Worm (Caenorhabditis elegans) whole organism, young adult: ENCODE data around the gene F56C3.8.

ENCODE experiments used
- B0035.1 ChIP-seq: sonication (generic microtip); optimal IDR thresholded peaks from 2 replicates; lab custom pipeline; 2016; ENCODE audit warnings: missing genetic modification characterization, mild to moderate bottlenecking, missing compliant biosample characterization, missing genotype, missing genetic modification reagents
- F33H1.4 ChIP-seq: fragments of 200-800 bp; sonication (Bioruptor generic); IDR thresholded peaks from 2 replicates; pipeline ENCODE4 v1.3.6; 2022; ENCODE audit warnings: missing genetic modification reagents, missing genetic modification characterization, missing compliant biosample characterization
- K11D2.4 ChIP-seq: fragments of 200-800 bp; sonication (Bioruptor generic); IDR thresholded peaks from 2 replicates; pipeline ENCODE4 v1.3.6; 2022; ENCODE audit warnings: missing genetic modification reagents, missing genetic modification characterization, missing compliant biosample characterization
- Y79H2A.3 ChIP-seq: fragments of 200-800 bp; sonication (Bioruptor generic); conservative IDR thresholded peaks from 2 replicates; pipeline ENCODE4 v1.3.6; 2022; ENCODE audit warnings: missing genetic modification reagents, missing genetic modification characterization, missing compliant biosample characterization
- aptf-2 ChIP-seq: fragments of 200-800 bp; sonication (Bioruptor generic); conservative IDR thresholded peaks from 2 replicates; pipeline ENCODE4 v1.3.6; 2022; ENCODE audit warnings: missing genetic modification reagents, missing genetic modification characterization, missing compliant biosample characterization
- nfya-1 ChIP-seq: sonication (generic microtip); optimal IDR thresholded peaks from 2 replicates; lab custom pipeline; 2017; ENCODE audit warnings: antibody characterized with exemption, missing compliant biosample characterization, missing genetic modification characterization, borderline replicate concordance; ENCODE audit not compliant: insufficient read depth
- unc-130 ChIP-seq: sonication (generic microtip); optimal IDR thresholded peaks from 2 replicates; lab custom pipeline; 2016; ENCODE audit warnings: missing genetic modification reagents, missing genetic modification characterization, missing compliant biosample characterization
- unc-62 ChIP-seq: fragments of 150-350 bp; optimal IDR thresholded peaks from 2 replicates; lab custom pipeline; 2014; ENCODE audit warnings: missing biosample characterization, missing genetic modification reagents, missing genetic modification characterization
- xnd-1 ChIP-seq: sonication (generic microtip); optimal IDR thresholded peaks from 2 replicates; lab custom pipeline; 2016; ENCODE audit warnings: missing genotype, missing genetic modification reagents, missing genetic modification characterization, missing compliant biosample characterization

- TF ChIP-seq xnd-1 (tag; lab: Kevin White, UChicago), result no peak
- TF ChIP-seq unc-62 (GFP tag; lab: Kevin White, UChicago), result no peak
- no peak for TF ChIP-seq aptf-2 (GFP tag; lab: Robert Waterston, UW)
- TF ChIP-seq nfya-1 (tag; lab: Kevin White, UChicago), result no peak
- TF ChIP-seq unc-130 (GFP tag; lab: Kevin White, UChicago), result no peak
- no peak for TF ChIP-seq F33H1.4
- no peak for TF ChIP-seq B0035.1
- no peak for TF ChIP-seq Y79H2A.3 (GFP tag; lab: Robert Waterston, UW)
- no peak for TF ChIP-seq K11D2.4 (GFP tag; lab: Robert Waterston, UW)
These were observed 16.8 kb upstream of the F56C3.8 start, which contains the start of gene ZK402.5 for ce11 chrX:1401259-1401658.
